Worm (Caenorhabditis elegans): ENCODE data around the gene Y116F11B.14.

The Y116F11B.14 gene

ce11 chrV:19897557-19897956, 1.7 kb upstream of the Y116F11B.14 start:
- TF ChIP-seq ztf-7 (tag; optimal IDR thresholded peaks at IDR 0.05) (no peak), jun-1 (tag; optimal IDR thresholded peaks at IDR 0.05) (no peak), nhr-6 (tag; optimal IDR thresholded peaks at IDR 0.05) (no peak), tra-1 (GFP tag; IDR thresholded peaks at IDR 0.05) (no peak), ceh-32 (tag; optimal IDR thresholded peaks at IDR 0.05; ENCODE audit: poor library complexity) (no peak), ceh-82 (tag; optimal IDR thresholded peaks at IDR 0.05) (no peak), nhr-28 (tag; optimal IDR thresholded peaks at IDR 0.05) (peak; percentile 30), nhr-25 (tag; optimal IDR thresholded peaks at IDR 0.05; ENCODE audit: borderline replicate concordance, insufficient read depth) (no peak), snpc-1.2 (GFP tag; IDR thresholded peaks at IDR 0.05) (no peak), lin-38 (GFP tag; IDR thresholded peaks at IDR 0.05) (no peak), egl-43 (GFP tag; IDR thresholded peaks at IDR 0.05) (no peak), lin-15B (tag; optimal IDR thresholded peaks at IDR 0.05) (no peak), ZK546.5 (tag; optimal IDR thresholded peaks at IDR 0.05) (no peak), ZK337.2 (GFP tag; IDR thresholded peaks at IDR 0.05) (no peak), lin-39 (tag; optimal IDR thresholded peaks at IDR 0.05) (no peak), aha-1 (tag) (no peak), ctbp-1 (GFP tag; IDR thresholded peaks at IDR 0.05) (0 out of 2 replicates have a peak, but pooled peaks have one; percentile 40), F37D6.2 (tag; optimal IDR thresholded peaks at IDR 0.05) (peak; percentile 12), hlh-11 (tag; optimal IDR thresholded peaks at IDR 0.05) (peak; percentile 38), dmd-6 (GFP tag; IDR thresholded peaks at IDR 0.05) (no peak), snpc-4 (tag; optimal IDR thresholded peaks at IDR 0.05) (no peak), set-16 (GFP tag; IDR thresholded peaks at IDR 0.05) (no peak), zfp-2 (tag; optimal IDR thresholded peaks at IDR 0.05) (no peak), nhr-10 (tag; optimal IDR thresholded peaks at IDR 0.05) (no peak), mdl-1 (tag; optimal IDR thresholded peaks at IDR 0.05) (peak in 1 of 2 experiments; percentile 53), zag-1 (tag; optimal IDR thresholded peaks at IDR 0.05) (no peak), unc-62 (GFP tag; optimal IDR thresholded peaks at IDR 0.05 in 1 of 2) (peak in 1 of 2 experiments; percentile 52), unc-62 (tag; optimal IDR thresholded peaks at IDR 0.05) (no peak), nhr-11 (tag; optimal IDR thresholded peaks at IDR 0.05) (peak; percentile 70), unc-39 (tag; optimal IDR thresholded peaks at IDR 0.05) (no peak), zfp-3 (GFP tag; conservative IDR thresholded peaks at IDR 0.05) (no peak), Y75B8A.6 (GFP tag; IDR thresholded peaks at IDR 0.05) (no peak), nhr-41 (GFP tag; IDR thresholded peaks at IDR 0.05) (no peak), ceh-62 (tag; optimal IDR thresholded peaks at IDR 0.05) (no peak), nhr-237 (tag; optimal IDR thresholded peaks at IDR 0.05) (no peak), lir-3 (tag; optimal IDR thresholded peaks at IDR 0.05) (no peak), daf-19 (GFP tag; conservative IDR thresholded peaks at IDR 0.05) (no peak), skn-1 (tag; optimal IDR thresholded peaks at IDR 0.05) (no peak), pqm-1 (tag; optimal IDR thresholded peaks at IDR 0.05) (no peak), nhr-77 (tag; optimal IDR thresholded peaks at IDR 0.05) (no peak), R02D3.7 (tag; optimal IDR thresholded peaks at IDR 0.05) (no peak), arid-1 (GFP tag; conservative IDR thresholded peaks at IDR 0.05) (no peak), hmg-1.1 (GFP tag; IDR thresholded peaks at IDR 0.05) (peak; percentile 58), spr-1 (tag; optimal IDR thresholded peaks at IDR 0.05) (no peak), hlh-30 (tag; optimal IDR thresholded peaks at IDR 0.05; ENCODE audit: insufficient read depth) (peak; percentile 74), daf-16 (GFP tag; optimal IDR thresholded peaks at IDR 0.05) (no peak), daf-16 (tag; optimal IDR thresholded peaks at IDR 0.05) (no peak), pha-4 (GFP tag; IDR thresholded peaks at IDR 0.05) (no peak), pha-4 (tag; optimal IDR thresholded peaks at IDR 0.05) (peak; percentile 25), hif-1 (tag; optimal IDR thresholded peaks at IDR 0.05) (peak in 1 of 2 experiments; percentile 7), nhr-76 (tag; optimal IDR thresholded peaks at IDR 0.05) (no peak), mxl-3 (GFP tag; optimal IDR thresholded peaks at IDR 0.05) (no peak), fkh-10 (GFP tag; optimal IDR thresholded peaks at IDR 0.05) (no peak), nhr-111 (GFP tag; optimal IDR thresholded peaks at IDR 0.05) (no peak)

All from whole organism, L4 larva.